Fruit fly (Drosophila melanogaster) S2 (cell line): Measurements from ENCODE around the gene Polr1D.

ENCODE experiments used
- CG8478 ChIP-seq: fragments of >200 bp; optimal IDR thresholded peaks from 2 replicates; lab custom pipeline; 2018
- CTCF ChIP-seq, 2 experiments: fragments of >200 bp; optimal IDR thresholded peaks; 2 replicates each; lab custom pipeline; 2018

- TF ChIP-seq CG8478 (lab: Kevin White, UChicago) (no peak), CTCF (optimal IDR thresholded peaks at IDR 0.05; lab: Kevin White, UChicago) (no peak)
These were observed 30.1 kb upstream of the Polr1D start for dm6 chr2L:19164933-19165813.
